Fruit fly (Drosophila melanogaster): ENCODE results near the gene CG31140.

DNA sequence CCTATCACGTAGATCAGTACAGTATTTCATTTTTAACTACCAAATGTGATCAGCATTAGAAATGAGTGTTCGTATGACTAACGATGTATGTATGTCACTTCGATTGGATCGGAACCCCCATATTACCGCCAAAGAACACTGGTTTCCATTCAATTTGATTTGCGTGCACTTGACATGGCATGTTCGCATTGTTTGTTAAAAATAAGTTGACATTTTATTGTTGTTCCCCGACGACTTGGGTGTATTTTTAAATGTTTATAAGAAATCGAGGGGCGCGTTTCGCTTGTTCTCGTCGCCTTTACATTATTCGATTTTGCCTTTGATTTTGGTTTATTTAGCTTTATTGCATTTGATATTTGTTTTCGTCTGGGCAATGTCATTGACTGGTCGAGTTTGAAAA lies 52.5 kb downstream of the CG31140 start:
- TF ChIP-seq pan (optimal IDR thresholded peaks at IDR 0.05) (no peak), tai (GFP tag; optimal IDR thresholded peaks at IDR 0.05) (no peak), Sp1 (GFP tag; optimal IDR thresholded peaks at IDR 0.05) (no peak), Abd-B (GFP tag; optimal IDR thresholded peaks at IDR 0.05) (no peak), Hr83 (GFP tag; optimal IDR thresholded peaks at IDR 0.05; ENCODE audit: poor library complexity, severe bottlenecking) (no peak), foxo (GFP tag; optimal IDR thresholded peaks at IDR 0.05) (no peak), psq (GFP tag; optimal IDR thresholded peaks at IDR 0.05) (no peak), sv (GFP tag; optimal IDR thresholded peaks at IDR 0.05) (no peak)
